Fruit fly (Drosophila melanogaster) whole organism: ENCODE measurements around the gene Sap30.

Source experiments
- CG8478 ChIP-seq: fragments of >200 bp; optimal IDR thresholded peaks from 2 replicates; lab custom pipeline; 2018; ENCODE audit warnings: inconsistent platforms
- EcR ChIP-seq, 2 experiments: fragments of >200 bp; optimal IDR thresholded peaks; 2 replicates each; lab custom pipeline; 2017; ENCODE audit warnings: missing biosample characterization in 2 of 2, missing genetic modification characterization in 2 of 2, missing genetic modification reagents in 2 of 2
- pan ChIP-seq: fragments of >200 bp; optimal IDR thresholded peaks from 2 replicates; lab custom pipeline; 2017
- psq ChIP-seq: fragments of >200 bp; optimal IDR thresholded peaks from 2 replicates; lab custom pipeline; 2017
- usp ChIP-seq: fragments of >200 bp; optimal IDR thresholded peaks from 2 replicates; lab custom pipeline; 2017; ENCODE audit warnings: missing biosample characterization, missing genetic modification characterization, mixed read lengths

- no peak for TF ChIP-seq psq (lab: Kevin White, UChicago)
- no peak for TF ChIP-seq CG8478 (lab: Kevin White, UChicago)
- no peak for TF ChIP-seq usp
- TF ChIP-seq pan (lab: Kevin White, UChicago) = no peak
- no peak for TF ChIP-seq EcR (GFP tag; optimal IDR thresholded peaks at IDR 0.05; lab: Kevin White, UChicago)
Measured at dm6 chrX:16815168-16815567, 28.1 kb downstream of the Sap30 start.
